Worm (Caenorhabditis elegans): ENCODE measurements around the gene R05H5.3.
A peak's percentile ranks its signal among the peaks of the same experiment; 100 is the strongest.

Gene R05H5.3

ce11 chrII:10202275-10202674 lies 4.8 kb downstream of the R05H5.3 start (continued):
- TF ChIP-seq dpl-1 (GFP tag; optimal IDR thresholded peaks at IDR 0.05), result no peak
- TF ChIP-seq F16B12.6 (tag; optimal IDR thresholded peaks at IDR 0.05), result no peak
- TF ChIP-seq tbx-2 (tag; optimal IDR thresholded peaks at IDR 0.05), result no peak
- no peak for TF ChIP-seq ets-5 (GFP tag; IDR thresholded peaks at IDR 0.05)
- TF ChIP-seq sox-4 (tag; optimal IDR thresholded peaks at IDR 0.05), result no peak
- TF ChIP-seq efl-1 (optimal IDR thresholded peaks at IDR 0.05), result peak in 1 of 2 experiments; percentile 26
- TF ChIP-seq efl-1 (GFP tag; optimal IDR thresholded peaks at IDR 0.05 in 1 of 2), result peak in 1 of 2 experiments; percentile 47
- peak in 1 of 2 experiments; percentile 8 for TF ChIP-seq mdl-1 (tag; optimal IDR thresholded peaks at IDR 0.05)
- peak in 1 of 3 experiments; percentile 27 for TF ChIP-seq ceh-82 (tag; optimal IDR thresholded peaks at IDR 0.05)
- no peak for TF ChIP-seq C04F5.9 (tag; optimal IDR thresholded peaks at IDR 0.05)
- no peak for TF ChIP-seq snu-23 (GFP tag; optimal IDR thresholded peaks at IDR 0.05)
- no peak for TF ChIP-seq lir-3 (tag; optimal IDR thresholded peaks at IDR 0.05; ENCODE audit: poor library complexity)
- TF ChIP-seq nhr-12 (tag; optimal IDR thresholded peaks at IDR 0.05), result no peak
- no peak for TF ChIP-seq efl-3 (GFP tag; optimal IDR thresholded peaks at IDR 0.05)
- TF ChIP-seq aha-1 (tag; optimal IDR thresholded peaks at IDR 0.05), result no peak

- TF ChIP-seq lir-3 (tag; optimal IDR thresholded peaks at IDR 0.05; ENCODE audit: poor library complexity) (no peak), rnt-1 (tag; optimal IDR thresholded peaks at IDR 0.05) (peak; percentile 43), lin-35 (GFP tag; optimal IDR thresholded peaks at IDR 0.05) (no peak), nhr-237 (tag; optimal IDR thresholded peaks at IDR 0.05) (no peak), nhr-71 (tag; optimal IDR thresholded peaks at IDR 0.05) (peak; percentile 46), unc-86 (tag; optimal IDR thresholded peaks at IDR 0.05) (no peak), fkh-10 (GFP tag; optimal IDR thresholded peaks at IDR 0.05) (no peak), ets-5 (GFP tag; IDR thresholded peaks at IDR 0.05) (no peak), unc-62 (GFP tag; optimal IDR thresholded peaks at IDR 0.05) (no peak), egl-27 (tag; optimal IDR thresholded peaks at IDR 0.05) (no peak), isw-1 (GFP tag; IDR thresholded peaks at IDR 0.05) (no peak), dsc-1 (tag; optimal IDR thresholded peaks at IDR 0.05) (peak; percentile 54), blmp-1 (tag; optimal IDR thresholded peaks at IDR 0.05) (peak; percentile 53), grh-1 (GFP tag; IDR thresholded peaks at IDR 0.05) (no peak), mab-9 (GFP tag; IDR thresholded peaks at IDR 0.05) (no peak), alr-1 (tag; optimal IDR thresholded peaks at IDR 0.05; ENCODE audit: borderline replicate concordance) (no peak), irx-1 (tag; optimal IDR thresholded peaks at IDR 0.05) (no peak), nhr-76 (tag; optimal IDR thresholded peaks at IDR 0.05) (no peak), nhr-12 (tag; optimal IDR thresholded peaks at IDR 0.05) (no peak), efl-1 (optimal IDR thresholded peaks at IDR 0.05) (no peak), efl-1 (GFP tag; optimal IDR thresholded peaks at IDR 0.05 in 1 of 2) (no peak), swsn-7 (tag; optimal IDR thresholded peaks at IDR 0.05) (no peak)
Measured at ce11 chrII:10203067-10203466, 5.6 kb downstream of the R05H5.3 start.

- no peak for TF ChIP-seq nhr-237 (tag; optimal IDR thresholded peaks at IDR 0.05)
- TF ChIP-seq blmp-1 (tag; optimal IDR thresholded peaks at IDR 0.05), result peak; percentile 95
- no peak for TF ChIP-seq unc-98 (GFP tag; IDR thresholded peaks at IDR 0.05)
Measured at ce11 chrII:10203765-10204164, 6.3 kb downstream of the R05H5.3 start.

DNA sequence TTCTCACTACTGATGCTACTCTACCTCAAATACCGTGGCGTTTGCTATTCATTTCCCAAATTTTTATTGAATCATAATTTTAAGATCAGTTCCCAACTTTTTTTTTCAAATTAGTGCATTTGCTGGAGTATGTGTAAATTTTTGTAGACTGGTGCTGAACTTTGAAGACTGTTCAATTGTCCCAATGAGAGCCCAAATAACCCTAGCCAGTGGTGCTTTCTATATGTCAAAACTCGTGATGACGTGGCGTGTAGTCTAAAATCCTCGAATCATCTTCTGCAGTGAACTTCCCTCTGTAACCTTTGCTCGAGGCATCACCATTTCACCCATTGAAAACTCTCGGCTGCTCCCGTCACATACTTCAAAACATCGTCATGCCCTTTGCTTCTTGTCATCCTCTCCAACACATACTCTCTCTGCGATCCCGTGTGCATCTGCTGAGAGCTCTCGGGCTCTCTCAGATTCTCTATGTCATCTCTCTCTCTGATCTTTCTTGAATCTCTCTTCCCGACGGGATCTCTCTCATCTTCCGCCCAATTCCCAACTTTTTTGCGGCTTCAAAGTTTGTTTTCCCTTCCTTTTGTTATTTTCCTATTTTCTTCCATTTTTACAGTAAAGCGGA lies 7.1 kb downstream of the R05H5.3 start:
- TF ChIP-seq nhr-19 (GFP tag; conservative IDR thresholded peaks at IDR 0.05) (0 out of 2 replicates have a peak, but pooled peaks have one; percentile 10), lsy-2 (tag; optimal IDR thresholded peaks at IDR 0.05) (peak in 1 of 2 experiments; percentile 23), lin-14 (GFP tag; optimal IDR thresholded peaks at IDR 0.05) (peak; percentile 46), nhr-84 (tag; optimal IDR thresholded peaks at IDR 0.05) (no peak), efl-1 (optimal IDR thresholded peaks at IDR 0.05) (no peak), efl-1 (GFP tag; optimal IDR thresholded peaks at IDR 0.05 in 1 of 2) (peak in 1 of 2 experiments; percentile 47), mab-9 (GFP tag; IDR thresholded peaks at IDR 0.05) (no peak), dsc-1 (tag; optimal IDR thresholded peaks at IDR 0.05) (peak; percentile 28), unc-98 (GFP tag; IDR thresholded peaks at IDR 0.05) (no peak), nhr-11 (tag; optimal IDR thresholded peaks at IDR 0.05) (peak; percentile 42), mdl-1 (tag; optimal IDR thresholded peaks at IDR 0.05) (peak in 1 of 2 experiments; percentile 24), nhr-71 (tag; optimal IDR thresholded peaks at IDR 0.05) (peak; percentile 51), aly-2 (tag; optimal IDR thresholded peaks at IDR 0.05) (no peak), unc-130 (tag; optimal IDR thresholded peaks at IDR 0.05) (peak; percentile 47), ama-1 (optimal IDR thresholded peaks at IDR 0.05) (no peak), rnt-1 (tag; optimal IDR thresholded peaks at IDR 0.05) (peak; percentile 74), snu-23 (GFP tag; optimal IDR thresholded peaks at IDR 0.05) (peak; percentile 43)

Data from whole organism, L1 larva.